Worm (Caenorhabditis elegans): ENCODE data around the gene nspg-9.

DNA sequence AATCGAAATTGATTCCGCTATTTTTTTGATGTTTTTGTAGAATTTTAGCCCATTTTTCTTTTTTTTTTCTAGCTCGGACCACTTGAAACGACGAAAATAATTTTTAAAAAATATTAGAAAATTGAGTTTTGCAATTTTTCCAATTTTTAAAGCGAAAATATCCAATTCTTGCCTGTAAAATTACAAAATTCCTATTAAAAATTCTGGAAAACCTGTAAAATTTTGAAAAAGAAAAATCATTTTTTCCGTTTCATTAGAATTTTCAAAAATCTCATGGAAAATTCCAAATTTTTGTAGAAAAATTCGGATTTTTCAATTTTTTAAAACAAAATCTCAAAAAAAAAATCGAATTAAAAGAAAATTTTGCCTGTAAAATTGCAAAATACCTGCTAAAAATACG lies 12.3 kb downstream of the nspg-9 start:
- no peak for TF ChIP-seq ceh-9 (tag; optimal IDR thresholded peaks at IDR 0.05)
- no peak for TF ChIP-seq pqm-1 (tag; optimal IDR thresholded peaks at IDR 0.05)
- no peak for TF ChIP-seq elt-3 (tag; optimal IDR thresholded peaks at IDR 0.05)
- no peak for TF ChIP-seq ama-1 (optimal IDR thresholded peaks at IDR 0.05)

Data from whole organism, L3 larva.